Worm (Caenorhabditis elegans): Measurements from ENCODE around the gene F21C10.19.

DNA sequence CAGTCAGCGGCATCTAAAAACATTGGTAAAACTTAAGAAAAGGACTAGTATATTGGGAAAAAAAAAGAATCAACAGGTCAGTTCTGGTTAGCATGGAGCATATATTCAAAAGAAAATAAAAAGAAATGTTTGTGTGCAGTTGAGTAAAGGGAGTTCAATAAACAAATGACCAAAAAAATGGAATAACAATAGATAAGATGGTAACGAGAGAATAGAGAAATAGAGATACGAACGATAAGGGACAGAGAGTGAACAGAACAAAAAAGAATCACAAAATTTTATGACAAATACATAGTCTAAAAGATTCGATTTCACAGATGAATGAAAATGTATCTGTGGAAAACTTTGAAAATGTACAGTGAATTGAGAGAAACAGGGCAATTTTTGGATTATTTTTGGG, 42.1 kb downstream of the F21C10.19 start, which contains the start of gene gad-3:
- TF ChIP-seq grh-1 (GFP tag; IDR thresholded peaks at IDR 0.05) = no peak
- TF ChIP-seq ceh-63 (GFP tag; optimal IDR thresholded peaks at IDR 0.05) = no peak
- TF ChIP-seq fos-1 (tag; optimal IDR thresholded peaks at IDR 0.05) = no peak
- no peak for TF ChIP-seq unc-130 (tag; optimal IDR thresholded peaks at IDR 0.05)
- TF ChIP-seq sup-37 (GFP tag; optimal IDR thresholded peaks at IDR 0.05) = no peak
- no peak for TF ChIP-seq nhr-28 (tag; optimal IDR thresholded peaks at IDR 0.05)
- no peak for TF ChIP-seq egl-27 (tag; optimal IDR thresholded peaks at IDR 0.05)
- TF ChIP-seq nhr-11 (tag; optimal IDR thresholded peaks at IDR 0.05) = no peak
- TF ChIP-seq lin-15B (tag; optimal IDR thresholded peaks at IDR 0.05) = no peak
- no peak for TF ChIP-seq ceh-82 (tag; optimal IDR thresholded peaks at IDR 0.05)
- TF ChIP-seq unc-62 (GFP tag; optimal IDR thresholded peaks at IDR 0.05) = no peak
- no peak for TF ChIP-seq zag-1 (tag; optimal IDR thresholded peaks at IDR 0.05)
- no peak for TF ChIP-seq ama-1 (optimal IDR thresholded peaks at IDR 0.05)
- no peak for TF ChIP-seq skn-1 (tag; optimal IDR thresholded peaks at IDR 0.05)

Data from whole organism, L1 larva.